Worm (Caenorhabditis elegans) whole organism, mixed stage, embryonic: ENCODE measurements around the gene C02F5.2.

Source experiments
- M03D4.4 ChIP-seq: sonication (generic microtip); optimal IDR thresholded peaks from 2 replicates; lab custom pipeline; 2017; ENCODE audit warnings: mild to moderate bottlenecking, missing genetic modification characterization, missing compliant biosample characterization
- bed-3 ChIP-seq: fragments of 200-800 bp; sonication (Bioruptor generic); optimal IDR thresholded peaks from 3 replicates; lab custom pipeline; 2018; ENCODE audit warnings: mild to moderate bottlenecking, missing genetic modification characterization, moderate library complexity, missing compliant biosample characterization
- blmp-1 ChIP-seq: fragments of 150-350 bp; optimal IDR thresholded peaks from 2 replicates; lab custom pipeline; 2014; ENCODE audit warnings: missing biosample characterization, missing genetic modification characterization
- ceh-39 ChIP-seq: fragments of 150-350 bp; optimal IDR thresholded peaks from 2 replicates; lab custom pipeline; 2014; ENCODE audit warnings: missing biosample characterization, missing genetic modification characterization
- ceh-43 ChIP-seq: fragments of 200-800 bp; sonication (Bioruptor generic); optimal IDR thresholded peaks from 2 replicates; lab custom pipeline; 2018; ENCODE audit warnings: mild to moderate bottlenecking, missing genetic modification characterization, moderate library complexity, missing compliant biosample characterization
- ceh-83 ChIP-seq: fragments of 200-800 bp; sonication (Bioruptor generic); optimal IDR thresholded peaks from 2 replicates; lab custom pipeline; 2018; ENCODE audit warnings: mild to moderate bottlenecking, missing genetic modification characterization, missing compliant biosample characterization
- ces-1 ChIP-seq: fragments of 150-350 bp; optimal IDR thresholded peaks from 2 replicates; lab custom pipeline; 2014; ENCODE audit warnings: missing biosample characterization, missing genetic modification reagents, missing genetic modification characterization
- cnd-1 ChIP-seq: fragments of 200-800 bp; sonication (Bioruptor generic); optimal IDR thresholded peaks from 2 replicates; lab custom pipeline; 2018; ENCODE audit warnings: mild to moderate bottlenecking, missing genetic modification characterization, missing compliant biosample characterization
- drap-1 ChIP-seq: fragments of 200-800 bp; sonication (Bioruptor generic); optimal IDR thresholded peaks from 3 replicates; lab custom pipeline; 2018; ENCODE audit warnings: mild to moderate bottlenecking, missing genetic modification characterization, missing compliant biosample characterization
- flh-1 ChIP-seq: fragments of 200-800 bp; sonication (Bioruptor generic); optimal IDR thresholded peaks from 2 replicates; lab custom pipeline; 2018; ENCODE audit warnings: mild to moderate bottlenecking, missing genetic modification characterization, moderate library complexity, missing compliant biosample characterization
- ham-2 ChIP-seq: fragments of 200-800 bp; sonication (Bioruptor generic); optimal IDR thresholded peaks from 2 replicates; lab custom pipeline; 2018; ENCODE audit warnings: mild to moderate bottlenecking, missing genetic modification characterization, missing compliant biosample characterization
- hlh-1 ChIP-seq: fragments of 150-350 bp; optimal IDR thresholded peaks from 2 replicates; lab custom pipeline; 2014; ENCODE audit warnings: missing biosample characterization, missing genetic modification reagents, missing genetic modification characterization
- lin-13 ChIP-seq: fragments of 150-350 bp; optimal IDR thresholded peaks from 2 replicates; lab custom pipeline; 2014; ENCODE audit warnings: missing biosample characterization, missing genetic modification characterization
- lin-32 ChIP-seq: fragments of 200-800 bp; sonication (Bioruptor generic); optimal IDR thresholded peaks from 2 replicates; lab custom pipeline; 2018; ENCODE audit warnings: mild to moderate bottlenecking, missing genetic modification characterization, missing compliant biosample characterization
- lsy-2 ChIP-seq: fragments of 150-350 bp; optimal IDR thresholded peaks from 2 replicates; lab custom pipeline; 2014; ENCODE audit warnings: missing biosample characterization, missing genetic modification characterization
- mab-5 ChIP-seq: fragments of 150-350 bp; optimal IDR thresholded peaks from 2 replicates; lab custom pipeline; 2014; ENCODE audit warnings: missing biosample characterization, missing genetic modification characterization
- mep-1 ChIP-seq: fragments of 150-350 bp; optimal IDR thresholded peaks from 2 replicates; lab custom pipeline; 2017; ENCODE audit warnings: missing biosample characterization, missing genetic modification reagents, missing genetic modification characterization, inconsistent platforms
- mls-2 ChIP-seq: sonication (generic microtip); optimal IDR thresholded peaks from 2 replicates; lab custom pipeline; 2016; ENCODE audit warnings: mild to moderate bottlenecking, missing genetic modification characterization, moderate library complexity, missing compliant biosample characterization
- nhr-12 ChIP-seq: fragments of 150-350 bp; optimal IDR thresholded peaks from 2 replicates; lab custom pipeline; 2014; ENCODE audit warnings: missing biosample characterization, missing genetic modification characterization
- nhr-2 ChIP-seq: fragments of 150-350 bp; optimal IDR thresholded peaks from 2 replicates; lab custom pipeline; 2014; ENCODE audit warnings: missing biosample characterization, missing genetic modification characterization
- nhr-237 ChIP-seq: fragments of 150-350 bp; optimal IDR thresholded peaks from 2 replicates; lab custom pipeline; 2014; ENCODE audit warnings: missing biosample characterization, missing genetic modification characterization
- nhr-28 ChIP-seq: fragments of 150-350 bp; optimal IDR thresholded peaks from 2 replicates; lab custom pipeline; 2014; ENCODE audit warnings: missing biosample characterization, missing genetic modification characterization
- nhr-76 ChIP-seq: sonication (generic microtip); optimal IDR thresholded peaks from 2 replicates; lab custom pipeline; 2017; ENCODE audit warnings: missing biosample characterization, missing genetic modification characterization
- pha-4 ChIP-seq: fragments of 150-350 bp; optimal IDR thresholded peaks from 2 replicates; lab custom pipeline; 2018; ENCODE audit warnings: missing biosample characterization, missing genetic modification reagents, missing genetic modification characterization
- sem-2 ChIP-seq: fragments of 200-800 bp; sonication (Bioruptor generic); optimal IDR thresholded peaks from 2 replicates; lab custom pipeline; 2018; ENCODE audit warnings: mild to moderate bottlenecking, missing genetic modification characterization, missing compliant biosample characterization
- snpc-4 ChIP-seq: fragments of 150-350 bp; optimal IDR thresholded peaks from 2 replicates; lab custom pipeline; 2014; ENCODE audit warnings: missing biosample characterization, missing genetic modification characterization
- sptf-1 ChIP-seq: sonication (generic microtip); optimal IDR thresholded peaks from 2 replicates; lab custom pipeline; 2017; ENCODE audit warnings: mild to moderate bottlenecking, missing genetic modification characterization, moderate library complexity, missing compliant biosample characterization
- tbx-8 ChIP-seq: fragments of 200-800 bp; sonication (Bioruptor generic); optimal IDR thresholded peaks from 2 replicates; lab custom pipeline; 2018; ENCODE audit warnings: mild to moderate bottlenecking, missing genetic modification characterization, moderate library complexity, missing compliant biosample characterization
- unc-120 ChIP-seq: sonication (generic microtip); optimal IDR thresholded peaks from 2 replicates; lab custom pipeline; 2017; ENCODE audit warnings: missing genetic modification characterization, missing compliant biosample characterization; ENCODE audit not compliant: poor library complexity, severe bottlenecking
- unc-39 ChIP-seq: fragments of 150-350 bp; optimal IDR thresholded peaks from 2 replicates; lab custom pipeline; 2014; ENCODE audit warnings: missing biosample characterization, missing genetic modification characterization
- unc-62 ChIP-seq: fragments of 150-350 bp; optimal IDR thresholded peaks from 2 replicates; lab custom pipeline; 2014; ENCODE audit warnings: missing biosample characterization, missing genetic modification reagents, missing genetic modification characterization
- zip-8 ChIP-seq: fragments of 150-350 bp; optimal IDR thresholded peaks from 2 replicates; lab custom pipeline; 2014; ENCODE audit warnings: missing biosample characterization, missing genetic modification characterization
- ztf-11 ChIP-seq: fragments of 150-350 bp; optimal IDR thresholded peaks from 2 replicates; lab custom pipeline; 2014; ENCODE audit warnings: missing biosample characterization, missing genetic modification characterization

C02F5.2 gene

ce11 chrIII:8250007-8250683 lies 726 bp downstream of the C02F5.2 start, which contains the start of gene knl-1:
knl-1 (plus strand) TSS chrIII:8250632.
- TF ChIP-seq blmp-1 (tag; lab: Kevin White, UChicago) (no peak), cnd-1 (tag; lab: Kevin White, UChicago) (peak; percentile 59), zip-8 (tag; lab: Kevin White, UChicago) (no peak), sptf-1 (no peak), lsy-2 (tag; lab: Kevin White, UChicago) (peak; percentile 80), tbx-8 (GFP tag; lab: Kevin White, UChicago) (no peak), ces-1 (GFP tag; lab: Kevin White, UChicago) (peak; percentile 42), sem-2 (GFP tag; lab: Kevin White, UChicago) (peak; percentile 18), nhr-76 (no peak), nhr-2 (tag; lab: Kevin White, UChicago) (no peak), lin-13 (tag; lab: Kevin White, UChicago) (peak; percentile 83), snpc-4 (tag; lab: Kevin White, UChicago) (no peak), bed-3 (peak; percentile 19), drap-1 (peak; percentile 30), hlh-1 (tag; lab: Kevin White, UChicago) (peak; percentile 12), pha-4 (tag; lab: Kevin White, UChicago) (peak; percentile 32), mep-1 (peak; percentile 68), nhr-237 (tag; lab: Kevin White, UChicago) (peak; percentile 58)

- no peak for TF ChIP-seq flh-1 (GFP tag; lab: Kevin White, UChicago)
- no peak for TF ChIP-seq drap-1
- no peak for TF ChIP-seq unc-39 (tag; lab: Kevin White, UChicago)
- no peak for TF ChIP-seq cnd-1 (tag; lab: Kevin White, UChicago)
- no peak for TF ChIP-seq ceh-39
- no peak for TF ChIP-seq unc-120
- TF ChIP-seq ham-2 (GFP tag; lab: Kevin White, UChicago) = no peak
- no peak for TF ChIP-seq zip-8 (tag; lab: Kevin White, UChicago)
- TF ChIP-seq mab-5 = no peak
- TF ChIP-seq ceh-83 (GFP tag; lab: Kevin White, UChicago) = no peak
- no peak for TF ChIP-seq sptf-1
- TF ChIP-seq M03D4.4 (tag; lab: Kevin White, UChicago) = no peak
- TF ChIP-seq bed-3 = no peak
- TF ChIP-seq unc-62 = no peak
- TF ChIP-seq lin-13 (tag; lab: Kevin White, UChicago) = no peak
- TF ChIP-seq nhr-28 (tag; lab: Kevin White, UChicago) = no peak
- no peak for TF ChIP-seq nhr-76
- no peak for TF ChIP-seq lin-32 (GFP tag; lab: Kevin White, UChicago)
- TF ChIP-seq, all 35 proteins: peak for 0
Observed at ce11 chrIII:8254938-8255337, 5.5 kb downstream of the C02F5.2 start, which contains the start of gene F09G8.5. F09G8.5 (plus strand) TSS chrIII:8254975.

ce11 chrIII:8258045-8258444 lies 8.6 kb downstream of the C02F5.2 start, which contains the start of gene ncr-2:
ncr-2 (plus strand) TSS chrIII:8258345.
- TF ChIP-seq snpc-4 (tag; lab: Kevin White, UChicago) (no peak), ceh-39 (no peak), unc-62 (no peak), M03D4.4 (tag; lab: Kevin White, UChicago) (no peak), mep-1 (no peak), mls-2 (tag; lab: Kevin White, UChicago) (no peak), sptf-1 (no peak)

- no peak for TF ChIP-seq sem-2 (GFP tag; lab: Kevin White, UChicago)
- no peak for TF ChIP-seq lsy-2 (tag; lab: Kevin White, UChicago)
- no peak for TF ChIP-seq nhr-28 (tag; lab: Kevin White, UChicago)
- TF ChIP-seq mls-2 (tag; lab: Kevin White, UChicago) = no peak
- TF ChIP-seq flh-1 (GFP tag; lab: Kevin White, UChicago) = no peak
- no peak for TF ChIP-seq lin-32 (GFP tag; lab: Kevin White, UChicago)
- TF ChIP-seq unc-120 = no peak
- TF ChIP-seq ztf-11 (tag; lab: Kevin White, UChicago) = no peak
- TF ChIP-seq mab-5 = no peak
- no peak for TF ChIP-seq bed-3
- TF ChIP-seq nhr-76 = no peak
- TF ChIP-seq sptf-1 = no peak
- TF ChIP-seq ceh-43 (GFP tag; lab: Kevin White, UChicago) = no peak
- no peak for TF ChIP-seq lin-13 (tag; lab: Kevin White, UChicago)
- TF ChIP-seq nhr-12 = no peak
- no peak for TF ChIP-seq unc-39 (tag; lab: Kevin White, UChicago)
Observed at ce11 chrIII:8262599-8262998, 13.2 kb downstream of the C02F5.2 start.
